Fruit fly (Drosophila melanogaster): ENCODE data around the gene Arf1.

Arf1 gene

DNA sequence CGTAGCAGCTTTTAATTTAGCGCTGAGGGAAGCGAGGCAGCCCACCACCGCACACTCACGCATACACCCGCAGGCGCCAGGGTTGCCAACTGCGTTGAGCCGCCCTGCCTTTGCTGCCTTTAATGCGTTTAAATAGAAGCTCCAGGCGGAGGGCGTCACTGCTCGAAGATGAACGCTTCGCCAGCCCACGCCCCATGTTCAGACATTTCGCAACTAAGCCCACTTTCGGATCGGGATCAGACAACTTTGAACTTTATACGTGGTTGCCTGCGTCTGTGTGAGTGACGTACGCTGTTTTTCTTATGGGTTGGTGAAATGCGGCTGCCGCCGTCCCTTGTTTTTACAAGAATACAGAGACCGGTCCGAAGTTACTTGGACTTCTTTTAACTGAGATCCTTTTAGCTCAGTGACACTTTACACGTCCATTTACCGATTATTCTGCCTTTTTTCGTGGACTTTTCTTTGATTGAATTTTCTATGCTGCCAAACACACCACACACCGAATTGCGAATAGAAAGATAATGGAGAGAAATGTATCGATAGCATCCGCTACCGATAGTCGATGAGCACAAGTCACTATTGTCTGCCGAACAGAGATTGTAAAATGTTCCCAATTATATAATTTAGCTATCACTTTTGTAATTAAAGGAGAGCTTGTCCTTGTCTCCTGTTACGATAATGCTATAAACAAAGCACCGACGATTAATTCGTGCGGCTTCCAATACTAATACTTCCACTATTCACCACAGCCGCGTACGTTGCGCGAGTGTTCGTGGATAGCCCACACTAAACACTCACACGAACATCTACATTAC, 794 bp downstream of the Arf1 start (continued):
- TF ChIP-seq dmrt99B (tag; optimal IDR thresholded peaks at IDR 0.05): no peak
- no peak for TF ChIP-seq Gsc (GFP tag; IDR thresholded peaks at IDR 0.05)
- peak; percentile 70; the same call in 2 of the 3 replicates for TF ChIP-seq CG6791 (GFP tag; IDR thresholded peaks at IDR 0.05; ENCODE audit: partially characterized antibody)
- no peak for TF ChIP-seq tio (GFP tag; optimal IDR thresholded peaks at IDR 0.05)
- TF ChIP-seq Hsf (GFP tag; optimal IDR thresholded peaks at IDR 0.05): peak; percentile 24
- TF ChIP-seq NfI (GFP tag; optimal IDR thresholded peaks at IDR 0.05): no peak
- peak; percentile 41; the same call in 1 of the 2 replicates for TF ChIP-seq CG11247 (GFP tag; IDR thresholded peaks at IDR 0.05)
- no peak for TF ChIP-seq CG6813 (GFP tag; optimal IDR thresholded peaks at IDR 0.05)
- no peak for TF ChIP-seq en (GFP tag; optimal IDR thresholded peaks at IDR 0.05)
- TF ChIP-seq Lim3 (GFP tag; IDR thresholded peaks at IDR 0.05): no peak
- no peak for TF ChIP-seq BtbVII (GFP tag; optimal IDR thresholded peaks at IDR 0.05)
- no peak for TF ChIP-seq bsh (GFP tag; optimal IDR thresholded peaks at IDR 0.05)
- TF ChIP-seq CG10462 (GFP tag; optimal IDR thresholded peaks at IDR 0.05): no peak
- no peak for TF ChIP-seq Poxn (GFP tag; IDR thresholded peaks at IDR 0.05)
- 0 out of 2 replicates have a peak, but pooled peaks have one; percentile 21 for TF ChIP-seq CG7372 (GFP tag; IDR thresholded peaks at IDR 0.05)
- TF ChIP-seq CG18619 (GFP tag; optimal IDR thresholded peaks at IDR 0.05): no peak
- no peak for TF ChIP-seq Bteb2 (GFP tag; optimal IDR thresholded peaks at IDR 0.05)
- TF ChIP-seq Bdp1 (GFP tag; optimal IDR thresholded peaks at IDR 0.05): no peak
- TF ChIP-seq CG13123 (GFP tag; optimal IDR thresholded peaks at IDR 0.05): no peak
- no peak for TF ChIP-seq CG7357 (GFP tag; IDR thresholded peaks at IDR 0.05)
- TF ChIP-seq Side (GFP tag; optimal IDR thresholded peaks at IDR 0.05): peak; percentile 21
- no peak for TF ChIP-seq ash1 (GFP tag; optimal IDR thresholded peaks at IDR 0.05)
- TF ChIP-seq CG18262 (tag; optimal IDR thresholded peaks at IDR 0.05): no peak
- no peak for TF ChIP-seq CG8388 (GFP tag; optimal IDR thresholded peaks at IDR 0.05)
- no peak for TF ChIP-seq CkIIα-i1 (GFP tag; IDR thresholded peaks at IDR 0.05)
- TF ChIP-seq Xbp1 (GFP tag; optimal IDR thresholded peaks at IDR 0.05): peak; percentile 0
- no peak for TF ChIP-seq CG17829 (tag; optimal IDR thresholded peaks at IDR 0.05)
- peak; percentile 67; the same call in 2 of the 3 replicates for TF ChIP-seq HLH4C (GFP tag; IDR thresholded peaks at IDR 0.05; ENCODE audit: partially characterized antibody)
- TF ChIP-seq CG12942 (GFP tag; optimal IDR thresholded peaks at IDR 0.05): no peak
- TF ChIP-seq Oli (tag; optimal IDR thresholded peaks at IDR 0.05): no peak
- TF ChIP-seq PHDP (tag; optimal IDR thresholded peaks at IDR 0.05): no peak
- 0 out of 2 replicates have a peak, but pooled peaks have one; percentile 28 for TF ChIP-seq HLH3B (GFP tag; IDR thresholded peaks at IDR 0.05)
- TF ChIP-seq HLH54F (GFP tag; optimal IDR thresholded peaks at IDR 0.05): peak; percentile 38
- TF ChIP-seq CG7963 (GFP tag; IDR thresholded peaks at IDR 0.05; ENCODE audit: partially characterized antibody): peak; percentile 61; the same call in 1 of the 3 replicates
- no peak for TF ChIP-seq gem (tag; optimal IDR thresholded peaks at IDR 0.05)
- TF ChIP-seq Nf-YB (GFP tag; optimal IDR thresholded peaks at IDR 0.05): no peak
- TF ChIP-seq CG10274 (GFP tag; optimal IDR thresholded peaks at IDR 0.05): no peak
- TF ChIP-seq toy (GFP tag; IDR thresholded peaks at IDR 0.05): no peak
- TF ChIP-seq CG8478 (optimal IDR thresholded peaks at IDR 0.05): peak; percentile 51
- TF ChIP-seq mam (GFP tag; optimal IDR thresholded peaks at IDR 0.05): peak; percentile 32
- no peak for TF ChIP-seq CG15073 (GFP tag; optimal IDR thresholded peaks at IDR 0.05)
- no peak for TF ChIP-seq H15 (GFP tag; IDR thresholded peaks at IDR 0.05)
- TF ChIP-seq CG9797 (GFP tag; optimal IDR thresholded peaks at IDR 0.05): no peak
- no peak for TF ChIP-seq exex (tag; optimal IDR thresholded peaks at IDR 0.05)
- no peak for TF ChIP-seq nau (GFP tag; optimal IDR thresholded peaks at IDR 0.05)
- TF ChIP-seq CG7745 (tag; optimal IDR thresholded peaks at IDR 0.05): no peak
- no peak for TF ChIP-seq CG18011 (GFP tag; optimal IDR thresholded peaks at IDR 0.05)
- TF ChIP-seq ci (GFP tag; IDR thresholded peaks at IDR 0.05): peak; percentile 63; the same call in 1 of the 3 replicates
- TF ChIP-seq Trl (optimal IDR thresholded peaks at IDR 0.05): no peak
- no peak for TF ChIP-seq Trl (GFP tag; optimal IDR thresholded peaks at IDR 0.05)

Data from whole organism, embryonic.